Fruit fly (Drosophila melanogaster) whole organism: ENCODE measurements around the gene Tep3.

Source experiments
- CG8478 ChIP-seq: fragments of >200 bp; optimal IDR thresholded peaks from 2 replicates; lab custom pipeline; 2018; ENCODE audit warnings: inconsistent platforms
- pan ChIP-seq: fragments of >200 bp; optimal IDR thresholded peaks from 2 replicates; lab custom pipeline; 2017

dm6 chr2L:7710580-7710979 is 8.0 kb downstream of the Tep3 start, which contains the start of gene Ntl:
- no peak for TF ChIP-seq CG8478 (lab: Kevin White, UChicago)
- TF ChIP-seq pan (lab: Kevin White, UChicago), result no peak
